Fruit fly (Drosophila melanogaster) whole organism, prepupa: ENCODE results near the gene CG15742.

Experiments
- CG10631 ChIP-seq: fragments of 200-800 bp; sonication (Bioruptor generic); optimal IDR thresholded peaks from 2 replicates; lab custom pipeline; 2016; ENCODE audit warnings: missing biosample characterization, missing genetic modification characterization
- CG11294 ChIP-seq: fragments of 200-800 bp; sonication (Bioruptor generic); IDR thresholded peaks from 2 replicates; pipeline ENCODE4 v1.3.6; 2022; ENCODE audit warnings: missing biosample characterization, missing genetic modification characterization
- CG11902 ChIP-seq: fragments of 200-800 bp; sonication (Bioruptor generic); optimal IDR thresholded peaks from 3 replicates; lab custom pipeline; 2016; ENCODE audit warnings: missing biosample characterization, missing genetic modification characterization
- CG15336 ChIP-seq: fragments of 200-800 bp; sonication (Bioruptor generic); IDR thresholded peaks from 2 replicates; pipeline ENCODE4 v1.3.6; 2022; ENCODE audit warnings: missing biosample characterization, missing genetic modification characterization
- CG16779 ChIP-seq: fragments of 200-800 bp; sonication (Bioruptor generic); optimal IDR thresholded peaks from 3 replicates; lab custom pipeline; 2017; ENCODE audit warnings: missing biosample characterization, mild to moderate bottlenecking, missing genetic modification characterization
- CG3032 ChIP-seq: fragments of 200-800 bp; optimal IDR thresholded peaks from 2 replicates; lab custom pipeline; 2019; ENCODE audit warnings: missing biosample characterization, mild to moderate bottlenecking, missing genetic modification characterization, moderate library complexity
- CG31627 ChIP-seq: fragments of 200-800 bp; sonication (Bioruptor generic); optimal IDR thresholded peaks from 3 replicates; lab custom pipeline; 2016; ENCODE audit warnings: missing biosample characterization, missing genetic modification characterization
- CG32006 ChIP-seq: fragments of 200-800 bp; sonication (Bioruptor generic); optimal IDR thresholded peaks from 3 replicates; lab custom pipeline; 2017; ENCODE audit warnings: missing biosample characterization, mild to moderate bottlenecking, missing genetic modification characterization
- CG3919 ChIP-seq: fragments of 200-800 bp; sonication (Bioruptor generic); optimal IDR thresholded peaks from 3 replicates; lab custom pipeline; 2016; ENCODE audit warnings: missing biosample characterization, missing genetic modification characterization
- CG4318 ChIP-seq: fragments of 200-800 bp; sonication (Bioruptor generic); optimal IDR thresholded peaks from 3 replicates; lab custom pipeline; 2017; ENCODE audit warnings: missing biosample characterization, mild to moderate bottlenecking, missing genetic modification characterization
- CG6163 ChIP-seq: fragments of 200-800 bp; sonication (Bioruptor generic); IDR thresholded peaks from 3 replicates; pipeline ENCODE4 v1.3.6; 2022; ENCODE audit warnings: missing biosample characterization, missing genetic modification characterization
- CG6276 ChIP-seq: fragments of 200-800 bp; sonication (Bioruptor generic); optimal IDR thresholded peaks from 2 replicates; lab custom pipeline; 2017; ENCODE audit warnings: missing biosample characterization, mild to moderate bottlenecking, missing genetic modification characterization
- CG6792 ChIP-seq: fragments of 200-800 bp; sonication (Bioruptor generic); optimal IDR thresholded peaks from 3 replicates; lab custom pipeline; 2016; ENCODE audit warnings: missing biosample characterization, missing genetic modification characterization
- CG6808 ChIP-seq: fragments of 200-800 bp; sonication (Bioruptor generic); optimal IDR thresholded peaks from 3 replicates; lab custom pipeline; 2017; ENCODE audit warnings: missing biosample characterization, missing genetic modification characterization, mild to moderate bottlenecking, moderate library complexity, missing genetic modification reagents
- CG7368 ChIP-seq: fragments of 200-800 bp; sonication (Bioruptor generic); optimal IDR thresholded peaks from 3 replicates; lab custom pipeline; 2016; ENCODE audit warnings: missing biosample characterization, missing genetic modification characterization
- CG8319 ChIP-seq: fragments of 200-800 bp; sonication (Bioruptor generic); optimal IDR thresholded peaks from 3 replicates; lab custom pipeline; 2016; ENCODE audit warnings: missing biosample characterization, missing genetic modification characterization
- CG8632 ChIP-seq: fragments of 200-800 bp; sonication (Bioruptor generic); optimal IDR thresholded peaks from 3 replicates; lab custom pipeline; 2016; ENCODE audit warnings: missing biosample characterization, missing genetic modification characterization
- CG9139 ChIP-seq: fragments of 200-800 bp; sonication (Bioruptor generic); optimal IDR thresholded peaks from 3 replicates; lab custom pipeline; 2017; ENCODE audit warnings: missing biosample characterization, mild to moderate bottlenecking, missing genetic modification characterization
- Eip75B ChIP-seq: fragments of 200-800 bp; sonication (Bioruptor generic); optimal IDR thresholded peaks from 3 replicates; lab custom pipeline; 2016; ENCODE audit warnings: missing biosample characterization, missing genetic modification characterization
- Eip78C ChIP-seq: fragments of 200-800 bp; sonication (Bioruptor generic); peaks from one replicate; lab custom pipeline; 2016; ENCODE audit warnings: missing biosample characterization, missing genetic modification characterization
- Ets21C ChIP-seq: fragments of 200-800 bp; sonication (Bioruptor generic); optimal IDR thresholded peaks from 3 replicates; lab custom pipeline; 2016; ENCODE audit warnings: missing biosample characterization, missing genetic modification characterization
- Gug ChIP-seq: fragments of 200-800 bp; sonication (Bioruptor generic); IDR thresholded peaks from 2 replicates; pipeline ENCODE4 v1.3.6; 2022; ENCODE audit warnings: missing biosample characterization, missing genetic modification characterization
- Hr38 ChIP-seq: sonication (Bioruptor generic); optimal IDR thresholded peaks from 2 replicates; lab custom pipeline; 2016; ENCODE audit warnings: missing biosample characterization, missing genetic modification characterization
- Hr39 ChIP-seq: fragments of 200-800 bp; sonication (Bioruptor generic); optimal IDR thresholded peaks from 2 replicates; lab custom pipeline; 2016; ENCODE audit warnings: missing biosample characterization, missing genetic modification characterization
- Hr4 ChIP-seq: fragments of 200-800 bp; sonication (Bioruptor generic); optimal IDR thresholded peaks from 3 replicates; lab custom pipeline; 2016; ENCODE audit warnings: missing biosample characterization, missing genetic modification characterization
- Lpt ChIP-seq: fragments of 200-800 bp; sonication (Bioruptor generic); optimal IDR thresholded peaks from 3 replicates; lab custom pipeline; 2016; ENCODE audit warnings: missing biosample characterization, missing genetic modification characterization
- Met ChIP-seq: fragments of 200-800 bp; sonication (Bioruptor generic); optimal IDR thresholded peaks from 3 replicates; lab custom pipeline; 2016; ENCODE audit warnings: missing biosample characterization, missing genetic modification characterization
- OdsH ChIP-seq: fragments of 200-800 bp; sonication (Bioruptor generic); optimal IDR thresholded peaks from 3 replicates; lab custom pipeline; 2016; ENCODE audit warnings: missing biosample characterization, missing genetic modification characterization
- Sox102F ChIP-seq: fragments of 200-800 bp; sonication (Bioruptor generic); optimal IDR thresholded peaks from 2 replicates; lab custom pipeline; 2016; ENCODE audit warnings: missing biosample characterization, mild to moderate bottlenecking, missing genetic modification characterization
- Sox14 ChIP-seq: fragments of 200-800 bp; sonication (Bioruptor generic); optimal IDR thresholded peaks from 3 replicates; lab custom pipeline; 2016; ENCODE audit warnings: missing biosample characterization, missing genetic modification characterization
- Sox15 ChIP-seq: fragments of 200-800 bp; sonication (Bioruptor generic); optimal IDR thresholded peaks from 3 replicates; lab custom pipeline; 2016; ENCODE audit warnings: missing biosample characterization, missing genetic modification characterization
- acj6 ChIP-seq: fragments of 200-800 bp; sonication (Bioruptor generic); optimal IDR thresholded peaks from 3 replicates; lab custom pipeline; 2016; ENCODE audit warnings: missing biosample characterization, missing genetic modification characterization
- cyc ChIP-seq: fragments of 200-800 bp; sonication (Bioruptor generic); optimal IDR thresholded peaks from 3 replicates; lab custom pipeline; 2016; ENCODE audit warnings: missing biosample characterization, missing genetic modification characterization
- dac ChIP-seq: fragments of 200-800 bp; sonication (Bioruptor generic); optimal IDR thresholded peaks from 2 replicates; lab custom pipeline; 2017; ENCODE audit warnings: missing biosample characterization, mild to moderate bottlenecking, missing genetic modification characterization
- eg ChIP-seq: fragments of 200-800 bp; sonication (Bioruptor generic); IDR thresholded peaks from 3 replicates; pipeline ENCODE4 v1.3.6; 2022; ENCODE audit warnings: missing biosample characterization, missing genetic modification characterization
- esn ChIP-seq: fragments of 200-800 bp; sonication (Bioruptor generic); optimal IDR thresholded peaks from 2 replicates; lab custom pipeline; 2016; ENCODE audit warnings: missing biosample characterization, mild to moderate bottlenecking, missing genetic modification characterization, moderate library complexity
- fd59A ChIP-seq: fragments of 200-800 bp; sonication (Bioruptor generic); optimal IDR thresholded peaks from 2 replicates; lab custom pipeline; 2017; ENCODE audit warnings: missing biosample characterization, mild to moderate bottlenecking, missing genetic modification characterization, missing genetic modification reagents
- fd85E ChIP-seq: fragments of 200-800 bp; sonication (Bioruptor generic); optimal IDR thresholded peaks from 3 replicates; lab custom pipeline; 2016; ENCODE audit warnings: missing biosample characterization, missing genetic modification characterization
- fkh ChIP-seq: fragments of 200-800 bp; sonication (Bioruptor generic); optimal IDR thresholded peaks from 3 replicates; lab custom pipeline; 2017; ENCODE audit warnings: missing biosample characterization, mild to moderate bottlenecking, missing genetic modification characterization, moderate library complexity
- lz ChIP-seq: fragments of 200-800 bp; sonication (Bioruptor generic); optimal IDR thresholded peaks from 3 replicates; lab custom pipeline; 2016; ENCODE audit warnings: missing biosample characterization, missing genetic modification characterization
- net ChIP-seq: fragments of 200-800 bp; sonication (Bioruptor generic); optimal IDR thresholded peaks from 3 replicates; lab custom pipeline; 2016; ENCODE audit warnings: missing biosample characterization, missing genetic modification characterization
- pdm3 ChIP-seq: fragments of 200-800 bp; sonication (Bioruptor generic); optimal IDR thresholded peaks from 3 replicates; lab custom pipeline; 2016; ENCODE audit warnings: missing biosample characterization, missing genetic modification characterization
- salr ChIP-seq, 2 experiments: fragments of 200-800 bp; sonication (Bioruptor generic); optimal IDR thresholded peaks; 3 replicates each; lab custom pipeline; 2016 to 2018; ENCODE audit warnings: missing biosample characterization in 2 of 2, missing genetic modification characterization in 2 of 2, mild to moderate bottlenecking in 1 of 2
- svp ChIP-seq: fragments of 200-800 bp; sonication (Bioruptor generic); peaks from one replicate; lab custom pipeline; 2016; ENCODE audit warnings: missing biosample characterization, missing genetic modification characterization
- topi ChIP-seq: fragments of 200-800 bp; sonication (Bioruptor generic); optimal IDR thresholded peaks from 3 replicates; lab custom pipeline; 2016; ENCODE audit warnings: missing biosample characterization, missing genetic modification characterization

CG15742 gene

DNA sequence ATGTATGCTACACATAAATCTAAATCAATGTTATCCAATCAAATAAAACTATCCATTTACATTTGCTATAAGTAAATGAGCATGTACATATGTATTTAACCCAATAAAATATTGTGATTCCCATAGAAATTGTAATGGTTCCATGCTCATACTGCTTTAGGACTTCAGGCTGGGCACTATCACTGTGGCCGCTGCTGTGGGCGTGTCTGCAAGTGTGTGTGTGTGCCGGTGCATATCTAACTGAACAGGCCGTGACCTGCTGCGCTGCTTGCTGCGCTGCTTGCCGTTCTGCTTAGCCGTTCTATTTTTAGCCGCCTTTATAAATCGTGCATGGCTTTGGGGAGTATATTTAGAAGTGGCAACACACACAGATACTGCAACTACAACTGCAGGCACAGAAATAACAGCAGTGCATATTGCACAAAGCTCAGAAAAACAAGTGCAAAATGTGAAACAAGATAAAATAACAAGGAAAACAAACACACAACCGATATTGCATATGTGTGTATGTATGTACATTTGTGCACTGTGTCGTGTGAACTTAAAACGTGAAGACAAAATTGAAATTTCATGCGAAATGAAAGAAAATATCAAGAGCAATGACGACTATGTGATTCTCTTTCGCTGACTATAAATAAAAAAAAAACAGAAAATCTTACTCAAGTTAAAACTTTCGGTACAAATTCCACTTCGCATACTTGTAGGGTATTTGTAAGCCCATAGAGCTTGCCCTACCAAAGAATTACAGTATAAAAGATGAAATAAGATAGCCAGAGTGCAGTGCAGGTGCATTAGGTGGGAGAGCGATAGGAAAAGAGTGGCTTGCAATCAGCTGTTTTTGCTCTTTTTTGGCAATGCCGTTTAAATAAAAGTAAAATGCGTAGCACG lies 19.5 kb upstream of the CG15742 start (continued):
- peak; percentile 3 for TF ChIP-seq CG9139
- TF ChIP-seq CG4318 (GFP tag; lab: Kevin White, UChicago), result peak; percentile 5
- TF ChIP-seq CG8632 (GFP tag; lab: Kevin White, UChicago), result peak; percentile 39
- peak; percentile 54 for TF ChIP-seq Hr39 (GFP tag; lab: Kevin White, UChicago)
- TF ChIP-seq Hr4 (GFP tag; lab: Kevin White, UChicago), result peak; percentile 41
- no peak for TF ChIP-seq Lpt (GFP tag; lab: Kevin White, UChicago)
- TF ChIP-seq svp (GFP tag; lab: Kevin White, UChicago), result peak; percentile 85
- TF ChIP-seq acj6 (GFP tag; lab: Kevin White, UChicago), result peak; percentile 42
- TF ChIP-seq CG6276, result peak; percentile 48
- TF ChIP-seq Eip78C (GFP tag; lab: Kevin White, UChicago), result peak; percentile 90
- peak; percentile 54 for TF ChIP-seq CG32006 (GFP tag; lab: Kevin White, UChicago)
- peak; percentile 76 for TF ChIP-seq topi (GFP tag; lab: Kevin White, UChicago)
- TF ChIP-seq salr (GFP tag; optimal IDR thresholded peaks at IDR 0.05; lab: Kevin White, UChicago), result peak in 1 of 2 experiments; percentile 21
- TF ChIP-seq OdsH (GFP tag; lab: Kevin White, UChicago), result peak; percentile 34

DNA sequence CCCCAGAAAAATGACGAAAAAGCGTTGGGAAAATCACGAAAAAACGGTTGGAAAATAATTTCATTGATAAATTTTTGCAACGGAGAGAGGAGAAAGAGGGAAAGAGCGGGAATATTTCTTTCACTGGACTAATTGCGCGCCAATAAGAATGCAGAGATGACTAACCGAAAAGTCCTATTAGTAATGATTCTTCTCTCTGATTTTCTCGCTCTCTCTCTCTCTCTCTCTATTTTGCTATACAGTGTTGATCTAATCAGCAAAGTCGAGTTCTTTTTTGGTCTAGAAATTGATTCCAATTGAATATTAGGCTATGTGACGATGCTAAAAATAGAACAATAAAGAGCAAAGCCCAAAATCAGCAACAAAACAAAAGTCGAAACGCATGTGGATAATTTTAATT lies 18.9 kb upstream of the CG15742 start:
- TF ChIP-seq CG11294 (no peak), CG6163 (GFP tag; lab: Robert Waterston, UW) (no peak), Eip78C (GFP tag; lab: Kevin White, UChicago) (peak; percentile 8), cyc (GFP tag; lab: Kevin White, UChicago) (no peak)

DNA sequence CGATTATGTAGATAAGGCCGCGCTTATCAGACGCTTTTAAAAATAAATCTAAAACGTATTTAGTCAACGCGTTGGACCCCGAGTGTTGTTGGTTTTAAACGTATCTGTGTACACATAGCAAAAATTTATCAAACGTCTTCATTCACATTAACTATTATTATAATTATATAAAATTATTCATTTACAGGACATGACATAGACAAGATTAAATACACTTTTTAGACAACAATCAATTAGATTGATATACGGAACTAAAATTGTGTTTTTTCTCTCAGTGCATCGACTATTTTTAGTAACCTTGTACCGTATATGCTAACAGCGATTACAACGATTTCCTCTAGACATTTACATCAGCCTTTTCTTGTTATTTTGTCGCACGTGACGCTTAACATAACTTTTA lies 18.4 kb upstream of the CG15742 start:
- TF ChIP-seq CG4318 (GFP tag; lab: Kevin White, UChicago) (peak; percentile 5), CG31627 (GFP tag; lab: Kevin White, UChicago) (no peak), Sox102F (GFP tag; lab: Kevin White, UChicago) (no peak), CG10631 (peak; percentile 63), CG7368 (GFP tag; lab: Kevin White, UChicago) (peak; percentile 34), eg (GFP tag; lab: Robert Waterston, UW) (peak; percentile 64), Sox15 (GFP tag; lab: Kevin White, UChicago) (no peak), fd59A (peak; percentile 9), Lpt (GFP tag; lab: Kevin White, UChicago) (peak; percentile 22), OdsH (GFP tag; lab: Kevin White, UChicago) (peak; percentile 48), Eip75B (GFP tag; lab: Kevin White, UChicago) (no peak), Hr4 (GFP tag; lab: Kevin White, UChicago) (peak; percentile 32), Hr39 (GFP tag; lab: Kevin White, UChicago) (peak; percentile 8), net (peak; percentile 25), Gug (GFP tag; lab: Robert Waterston, UW) (no peak), Met (no peak), CG11294 (peak; percentile 25; the same call in 1 of the 2 replicates), CG16779 (tag; lab: Kevin White, UChicago) (no peak), pdm3 (GFP tag; lab: Kevin White, UChicago) (peak; percentile 10), Sox14 (GFP tag; lab: Kevin White, UChicago) (no peak), CG6276 (peak; percentile 27), lz (GFP tag; lab: Kevin White, UChicago) (no peak), CG6808 (peak; percentile 44), fd85E (GFP tag; lab: Kevin White, UChicago) (no peak), CG6792 (peak; percentile 40), esn (GFP tag; lab: Kevin White, UChicago) (peak; percentile 29), Ets21C (no peak), dac (GFP tag; lab: Kevin White, UChicago) (no peak), Hr38 (GFP tag; lab: Kevin White, UChicago) (no peak), svp (GFP tag; lab: Kevin White, UChicago) (peak; percentile 37), CG3032 (tag; lab: Kevin White, UChicago) (peak; percentile 46), CG11902 (GFP tag; lab: Kevin White, UChicago) (peak; percentile 15), CG9139 (no peak), CG3919 (GFP tag; lab: Kevin White, UChicago) (peak; percentile 25), fkh (GFP tag; lab: Kevin White, UChicago) (peak; percentile 7), Eip78C (GFP tag; lab: Kevin White, UChicago) (peak; percentile 79), CG15336 (GFP tag; lab: Robert Waterston, UW) (peak; percentile 73), CG8319 (GFP tag; lab: Kevin White, UChicago) (peak; percentile 4), salr (GFP tag; optimal IDR thresholded peaks at IDR 0.05; lab: Kevin White, UChicago) (peak in 1 of 2 experiments; percentile 22), CG8632 (GFP tag; lab: Kevin White, UChicago) (peak; percentile 28)
